Worm (Caenorhabditis elegans) whole organism, young adult: ENCODE data around the gene C25E10.17.

Source experiments
- B0336.3 ChIP-seq: fragments of 200-800 bp; sonication (Bioruptor generic); IDR thresholded peaks from 2 replicates; pipeline ENCODE4 v1.3.6; 2022; ENCODE audit warnings: missing genetic modification characterization, missing compliant biosample characterization
- C17E4.6 ChIP-seq: fragments of 200-800 bp; sonication (Bioruptor generic); IDR thresholded peaks from 2 replicates; pipeline ENCODE4 v1.3.6; 2022; ENCODE audit warnings: missing genetic modification reagents, missing genetic modification characterization, missing compliant biosample characterization
- F39B2.1 ChIP-seq: fragments of 200-800 bp; sonication (Bioruptor generic); IDR thresholded peaks from 2 replicates; pipeline ENCODE4 v1.3.6; 2022; ENCODE audit warnings: missing genetic modification reagents, missing genetic modification characterization, missing compliant biosample characterization
- F55B11.4 ChIP-seq: sonication (generic microtip); optimal IDR thresholded peaks from 2 replicates; lab custom pipeline; 2016; ENCODE audit warnings: missing compliant biosample characterization, missing genetic modification characterization, borderline replicate concordance; ENCODE audit not compliant: insufficient read depth
- F57C9.4 ChIP-seq: sonication (generic microtip); optimal IDR thresholded peaks from 2 replicates; lab custom pipeline; 2017; ENCODE audit warnings: mild to moderate bottlenecking, missing genetic modification characterization, missing compliant biosample characterization
- K11D2.4 ChIP-seq: fragments of 200-800 bp; sonication (Bioruptor generic); IDR thresholded peaks from 2 replicates; pipeline ENCODE4 v1.3.6; 2022; ENCODE audit warnings: missing genetic modification reagents, missing genetic modification characterization, missing compliant biosample characterization
- Y53G8AR.9 ChIP-seq: fragments of 200-800 bp; sonication (Bioruptor generic); conservative IDR thresholded peaks from 2 replicates; pipeline ENCODE4 v1.3.6; 2022; ENCODE audit warnings: missing genetic modification reagents, missing genetic modification characterization, missing compliant biosample characterization
- Y56A3A.18 ChIP-seq: fragments of 200-800 bp; sonication (Bioruptor generic); IDR thresholded peaks from 2 replicates; pipeline ENCODE4 v1.3.6; 2022; ENCODE audit warnings: missing genetic modification reagents, missing genetic modification characterization, missing compliant biosample characterization
- Y95B8A.8 ChIP-seq: fragments of 200-800 bp; sonication (Bioruptor generic); IDR thresholded peaks from 2 replicates; pipeline ENCODE4 v1.3.6; 2022; ENCODE audit warnings: missing genetic modification reagents, missing genetic modification characterization, missing compliant biosample characterization
- ama-1 ChIP-seq, 3 experiments: fragments of 150-350 bp in 1 of 3; sonication (generic microtip) in 2 of 3; optimal IDR thresholded peaks; 2 replicates each; lab custom pipeline; 2014 to 2018; ENCODE audit warnings: missing biosample characterization in 2 of 3, missing genetic modification characterization in 2 of 3, missing genetic modification reagents in 2 of 3
- aptf-2 ChIP-seq: fragments of 200-800 bp; sonication (Bioruptor generic); conservative IDR thresholded peaks from 2 replicates; pipeline ENCODE4 v1.3.6; 2022; ENCODE audit warnings: missing genetic modification reagents, missing genetic modification characterization, missing compliant biosample characterization
- attf-5 ChIP-seq: fragments of 200-800 bp; sonication (Bioruptor generic); optimal IDR thresholded peaks from 2 replicates; lab custom pipeline; 2018; ENCODE audit warnings: mild to moderate bottlenecking, missing genetic modification characterization, missing compliant biosample characterization
- bed-1 ChIP-seq: fragments of 200-800 bp; sonication (Bioruptor generic); IDR thresholded peaks from 2 replicates; pipeline ENCODE4 v1.3.6; 2022; ENCODE audit warnings: missing genetic modification reagents, missing genetic modification characterization, missing compliant biosample characterization
- cebp-1 ChIP-seq, 2 experiments: fragments of 200-800 bp in 1 of 2; sonication (Bioruptor generic) in 1 of 2; sonication (generic microtip) in 1 of 2; IDR thresholded peaks in 1 of 2; optimal IDR thresholded peaks in 1 of 2; 2 replicates each; pipeline versions ENCODE4 v1.3.6 to Lab custom; 2017 to 2022; ENCODE audit warnings: missing compliant biosample characterization in 2 of 2, missing genetic modification characterization in 2 of 2, mild to moderate bottlenecking in 1 of 2, missing genetic modification reagents in 1 of 2, moderate library complexity in 1 of 2
- ceh-27 ChIP-seq: fragments of 200-800 bp; sonication (Bioruptor generic); optimal IDR thresholded peaks from 2 replicates; lab custom pipeline; 2018; ENCODE audit warnings: mild to moderate bottlenecking, missing genetic modification characterization, moderate library complexity, missing compliant biosample characterization
- dpl-1 ChIP-seq: fragments of 150-350 bp; optimal IDR thresholded peaks from 2 replicates; lab custom pipeline; 2014; ENCODE audit warnings: missing biosample characterization, missing genetic modification reagents, missing genetic modification characterization
- egl-18 ChIP-seq: fragments of 200-800 bp; sonication (Bioruptor generic); IDR thresholded peaks from 2 replicates; pipeline ENCODE4 v1.3.6; 2022; ENCODE audit warnings: missing genetic modification reagents, missing genetic modification characterization, missing compliant biosample characterization
- egl-44 ChIP-seq: fragments of 200-800 bp; sonication (Bioruptor generic); IDR thresholded peaks from 2 replicates; pipeline ENCODE4 v1.3.6; 2022; ENCODE audit warnings: missing genetic modification reagents, missing genetic modification characterization, missing compliant biosample characterization
- egrh-3 ChIP-seq: fragments of 200-800 bp; sonication (Bioruptor generic); IDR thresholded peaks from 2 replicates; pipeline ENCODE4 v1.3.6; 2022; ENCODE audit warnings: missing genetic modification reagents, missing genetic modification characterization, missing compliant biosample characterization
- ets-4 ChIP-seq: fragments of 200-800 bp; sonication (Bioruptor generic); optimal IDR thresholded peaks from 2 replicates; lab custom pipeline; 2018; ENCODE audit warnings: mild to moderate bottlenecking, missing genetic modification characterization, missing compliant biosample characterization
- hsf-1 ChIP-seq: fragments of 200-800 bp; sonication (Bioruptor generic); IDR thresholded peaks from 2 replicates; pipeline ENCODE4 v1.3.6; 2022; ENCODE audit warnings: missing genetic modification reagents, missing genetic modification characterization, missing compliant biosample characterization
- lag-1 ChIP-seq: fragments of 200-800 bp; sonication (Bioruptor generic); IDR thresholded peaks from 2 replicates; pipeline ENCODE4 v1.3.6; 2022; ENCODE audit warnings: missing genetic modification reagents, missing genetic modification characterization, missing compliant biosample characterization
- lin-40 ChIP-seq: sonication (generic microtip); optimal IDR thresholded peaks from 2 replicates; lab custom pipeline; 2016; ENCODE audit warnings: missing genetic modification characterization, mild to moderate bottlenecking, missing compliant biosample characterization, missing genotype, missing genetic modification reagents
- lsl-1 ChIP-seq: fragments of 200-800 bp; sonication (Bioruptor generic); optimal IDR thresholded peaks from 2 replicates; lab custom pipeline; 2018; ENCODE audit warnings: mild to moderate bottlenecking, missing genetic modification characterization, moderate library complexity, missing compliant biosample characterization
- madf-10 ChIP-seq: sonication (generic microtip); optimal IDR thresholded peaks from 2 replicates; lab custom pipeline; 2016; ENCODE audit warnings: mild to moderate bottlenecking, missing genetic modification characterization, missing compliant biosample characterization
- madf-3 ChIP-seq: fragments of 200-800 bp; sonication (Bioruptor generic); IDR thresholded peaks from 2 replicates; pipeline ENCODE4 v1.3.6; 2022; ENCODE audit warnings: missing genetic modification reagents, missing genetic modification characterization, missing compliant biosample characterization
- madf-6 ChIP-seq: fragments of 200-800 bp; sonication (Bioruptor generic); IDR thresholded peaks from 2 replicates; pipeline ENCODE4 v1.3.6; 2022; ENCODE audit warnings: missing genetic modification reagents, missing genetic modification characterization, missing compliant biosample characterization
- mes-4 ChIP-seq: sonication (generic microtip); optimal IDR thresholded peaks from 2 replicates; lab custom pipeline; 2016; ENCODE audit warnings: missing genotype, missing genetic modification characterization, missing compliant biosample characterization
- mxl-1 ChIP-seq: sonication (generic microtip); optimal IDR thresholded peaks from 2 replicates; lab custom pipeline; 2016; ENCODE audit warnings: missing genetic modification characterization, missing compliant biosample characterization
- nfyb-1 ChIP-seq: fragments of 200-800 bp; sonication (Bioruptor generic); IDR thresholded peaks from 2 replicates; pipeline ENCODE4 v1.3.6; 2022; ENCODE audit warnings: missing genetic modification reagents, missing genetic modification characterization, missing compliant biosample characterization
- nhr-80 ChIP-seq: sonication (generic microtip); optimal IDR thresholded peaks from 2 replicates; lab custom pipeline; 2016; ENCODE audit warnings: missing genetic modification characterization, missing compliant biosample characterization
- pha-4 ChIP-seq: fragments of 150-350 bp; sonication (generic microtip); optimal IDR thresholded peaks from 2 replicates; lab custom pipeline; 2014; ENCODE audit warnings: missing biosample characterization, missing genetic modification reagents, missing genetic modification characterization
- repo-1 ChIP-seq: sonication (generic microtip); optimal IDR thresholded peaks from 2 replicates; lab custom pipeline; 2017; ENCODE audit warnings: mild to moderate bottlenecking, missing genetic modification characterization, missing compliant biosample characterization
- rpc-1 ChIP-seq, 2 experiments: fragments of 150-350 bp in 1 of 2; sonication (generic microtip) in 1 of 2; optimal IDR thresholded peaks; 2 replicates each; lab custom pipeline; 2014 to 2018; ENCODE audit warnings: missing biosample characterization in 1 of 2, missing genetic modification characterization in 1 of 2, missing genetic modification reagents in 1 of 2, missing genotype in 1 of 2
- sdz-38 ChIP-seq: sonication (generic microtip); optimal IDR thresholded peaks from 2 replicates; lab custom pipeline; 2016; ENCODE audit warnings: missing genotype, missing genetic modification characterization, missing compliant biosample characterization
- snpc-1.3 ChIP-seq: sonication (generic microtip); optimal IDR thresholded peaks from 2 replicates; lab custom pipeline; 2017; ENCODE audit warnings: missing genetic modification characterization, mild to moderate bottlenecking, missing compliant biosample characterization, antibody characterized with exemption, moderate library complexity, missing genotype, missing genetic modification reagents; ENCODE audit not compliant: insufficient read depth
- sptf-2 ChIP-seq: fragments of 200-800 bp; sonication (Bioruptor generic); optimal IDR thresholded peaks from 2 replicates; lab custom pipeline; 2018; ENCODE audit warnings: mild to moderate bottlenecking, missing genetic modification characterization, missing compliant biosample characterization
- tbp1 ChIP-seq: fragments of 200-800 bp; sonication (Bioruptor generic); optimal IDR thresholded peaks from 2 replicates; lab custom pipeline; 2018; ENCODE audit warnings: mild to moderate bottlenecking, missing genetic modification characterization, missing compliant biosample characterization
- zim-3 ChIP-seq: sonication (generic microtip); optimal IDR thresholded peaks from 2 replicates; lab custom pipeline; 2017; ENCODE audit warnings: mild to moderate bottlenecking, missing genetic modification characterization, moderate library complexity, missing compliant biosample characterization
- ztf-22 ChIP-seq: fragments of 200-800 bp; sonication (Bioruptor generic); optimal IDR thresholded peaks from 2 replicates; lab custom pipeline; 2018; ENCODE audit warnings: mild to moderate bottlenecking, missing genetic modification characterization, moderate library complexity, missing compliant biosample characterization
- ztf-25 ChIP-seq: fragments of 200-800 bp; sonication (Bioruptor generic); IDR thresholded peaks from 2 replicates; pipeline ENCODE4 v1.3.6; 2022; ENCODE audit warnings: missing genetic modification reagents, missing genetic modification characterization, missing compliant biosample characterization
- ztf-26 ChIP-seq: sonication (generic microtip); optimal IDR thresholded peaks from 2 replicates; lab custom pipeline; 2017; ENCODE audit warnings: missing genetic modification characterization, missing compliant biosample characterization
- ztf-3 ChIP-seq: fragments of 200-800 bp; sonication (Bioruptor generic); optimal IDR thresholded peaks from 2 replicates; lab custom pipeline; 2018; ENCODE audit warnings: mild to moderate bottlenecking, missing genetic modification characterization, missing compliant biosample characterization

The C25E10.17 gene

DNA sequence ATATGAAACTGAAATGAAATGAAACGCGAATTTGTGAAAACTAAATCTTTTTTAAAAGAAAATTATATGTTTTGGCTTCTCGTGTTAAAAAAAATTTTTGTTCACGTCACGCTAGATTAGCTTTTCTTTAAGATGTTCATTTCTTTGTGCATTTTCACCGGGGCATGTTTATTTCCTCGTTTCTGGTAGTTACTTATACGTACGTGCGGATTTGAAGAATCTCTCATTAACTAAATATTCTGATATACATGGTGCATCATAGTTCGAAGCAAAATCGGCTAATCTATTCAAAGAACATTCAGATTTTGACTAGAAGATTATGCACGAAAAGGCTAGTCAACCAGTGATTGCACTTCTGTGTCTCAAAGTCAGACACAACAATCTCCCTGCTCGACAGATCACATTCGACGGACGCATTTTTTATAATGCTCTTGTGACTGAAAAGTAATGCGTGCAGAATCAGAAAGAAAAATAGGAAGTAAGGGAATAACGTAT is at the start of gene C25E10.17:
Gene C25E10.17 (minus strand): TSS at position 51 of the 495 bp plus-strand sequence.
- TF ChIP-seq repo-1 (tag; lab: Kevin White, UChicago) (no peak), mes-4 (tag; lab: Kevin White, UChicago) (no peak), F55B11.4 (tag; lab: Kevin White, UChicago) (no peak), lin-40 (tag; lab: Kevin White, UChicago) (no peak), C17E4.6 (GFP tag; lab: Robert Waterston, UW) (no peak), Y95B8A.8 (no peak), Y56A3A.18 (no peak), tbp1 (GFP tag; lab: Kevin White, UChicago) (no peak), egrh-3 (GFP tag; lab: Robert Waterston, UW) (no peak), attf-5 (GFP tag; lab: Kevin White, UChicago) (no peak), ztf-25 (no peak), bed-1 (no peak), dpl-1 (GFP tag; lab: Kevin White, UChicago) (no peak), madf-3 (no peak), aptf-2 (no peak), B0336.3 (GFP tag; lab: Robert Waterston, UW) (no peak), sdz-38 (no peak), egl-18 (no peak)
- TF ChIP-seq, all 124 proteins: peak for 0

DNA sequence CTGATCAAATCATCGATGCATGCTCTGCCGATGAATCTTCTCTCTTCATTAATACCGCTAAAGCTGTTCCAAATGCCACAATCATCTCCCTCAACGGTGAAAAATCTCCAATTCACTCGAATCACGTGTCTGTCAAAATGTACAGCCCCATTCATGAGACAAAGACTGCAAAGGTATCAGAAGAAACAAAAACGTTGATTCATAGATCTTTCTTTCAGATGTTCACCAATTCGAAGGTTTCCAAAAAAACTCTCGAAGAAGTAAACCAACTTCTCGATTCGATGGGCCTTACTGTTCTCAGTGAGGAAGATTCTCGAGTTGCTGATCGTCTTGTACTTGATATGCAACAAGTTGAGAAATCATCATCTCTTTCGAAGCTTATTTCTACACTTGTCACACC is 49.3 kb upstream of the C25E10.17 start:
- TF ChIP-seq B0336.3 (GFP tag; lab: Robert Waterston, UW) (peak; percentile 12; the same call in 1 of the 2 replicates), mxl-1 (no peak), lsl-1 (GFP tag; lab: Kevin White, UChicago) (no peak), nfyb-1 (GFP tag; lab: Robert Waterston, UW) (peak; percentile 23; the same call in 1 of the 2 replicates), lag-1 (GFP tag; lab: Robert Waterston, UW) (no peak), ama-1 (optimal IDR thresholded peaks at IDR 0.05; lab: Kevin White, UChicago) (peak; percentile 61), ama-1 (GFP tag; optimal IDR thresholded peaks at IDR 0.05; lab: Kevin White, UChicago) (no peak), ztf-3 (GFP tag; lab: Kevin White, UChicago) (no peak), pha-4 (no peak), sptf-2 (no peak), madf-3 (0 out of 2 replicates have a peak, but pooled peaks have one; percentile 38), Y53G8AR.9 (GFP tag; lab: Robert Waterston, UW) (0 out of 2 replicates have a peak, but pooled peaks have one; percentile 10)

DNA sequence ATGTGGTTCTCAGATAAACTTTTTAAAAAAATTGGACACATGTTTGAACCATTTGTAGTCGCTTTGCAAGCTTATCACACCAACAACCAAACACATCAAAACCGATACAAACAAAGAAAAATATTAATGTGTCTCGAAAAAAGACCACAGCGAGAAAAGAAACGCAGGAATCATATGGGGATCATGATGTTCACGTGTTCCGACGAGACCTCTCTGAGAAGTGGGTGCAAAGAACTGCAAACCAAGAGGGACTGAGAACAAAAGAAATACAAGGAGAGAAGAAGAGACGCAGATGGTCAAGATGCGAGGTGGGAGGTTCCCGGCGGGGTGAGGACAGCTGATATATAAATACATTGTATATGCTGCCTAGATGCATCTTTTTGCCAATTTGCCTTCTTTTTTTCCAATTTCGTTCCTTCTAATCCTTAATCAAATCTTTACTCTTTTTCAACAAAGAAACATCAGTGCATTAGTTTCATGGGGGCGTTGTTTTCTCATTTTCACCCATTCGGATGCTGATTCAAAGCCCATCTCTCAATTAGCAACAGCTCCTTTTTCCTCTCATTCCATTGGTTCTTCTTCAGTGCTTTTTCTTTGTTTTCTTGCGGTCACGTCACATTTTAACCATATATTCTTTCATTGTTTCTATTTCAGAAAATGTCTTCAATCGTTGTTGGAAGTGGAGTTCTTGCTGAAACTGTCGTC is 48.4 kb upstream of the C25E10.17 start, which contains the start of gene F21C10.10:
Gene F21C10.10 (plus strand): TSS at position 655 of the 705 bp plus-strand sequence.
- peak; percentile 59; the same call in 1 of the 2 replicates for TF ChIP-seq B0336.3 (GFP tag; lab: Robert Waterston, UW)
- TF ChIP-seq snpc-1.3 (tag; lab: Kevin White, UChicago), result no peak
- TF ChIP-seq ztf-26, result peak; percentile 87
- TF ChIP-seq madf-6 (GFP tag; lab: Robert Waterston, UW), result no peak
- TF ChIP-seq F57C9.4 (tag; lab: Kevin White, UChicago), result no peak
- no peak for TF ChIP-seq egrh-3 (GFP tag; lab: Robert Waterston, UW)
- no peak for TF ChIP-seq cebp-1 (GFP tag; IDR thresholded peaks at IDR 0.05; lab: Robert Waterston, UW)
- peak; percentile 81 for TF ChIP-seq cebp-1 (tag; optimal IDR thresholded peaks at IDR 0.05; lab: Kevin White, UChicago)
- peak; percentile 62; the same call in 1 of the 2 replicates for TF ChIP-seq hsf-1
- TF ChIP-seq nhr-80 (tag; lab: Kevin White, UChicago), result peak; percentile 81
- peak; percentile 60 for TF ChIP-seq ztf-22 (GFP tag; lab: Kevin White, UChicago)
- TF ChIP-seq madf-10 (tag; lab: Kevin White, UChicago), result peak; percentile 72
- TF ChIP-seq Y53G8AR.9 (GFP tag; lab: Robert Waterston, UW), result peak; percentile 38; the same call in 1 of the 2 replicates
- TF ChIP-seq nfyb-1 (GFP tag; lab: Robert Waterston, UW), result peak; percentile 75
- TF ChIP-seq ets-4 (GFP tag; lab: Kevin White, UChicago), result no peak
- peak; percentile 80 for TF ChIP-seq K11D2.4 (GFP tag; lab: Robert Waterston, UW)
- no peak for TF ChIP-seq zim-3 (tag; lab: Kevin White, UChicago)
- TF ChIP-seq egl-18, result no peak
- TF ChIP-seq F39B2.1 (GFP tag; lab: Robert Waterston, UW), result no peak
- TF ChIP-seq rpc-1 (optimal IDR thresholded peaks at IDR 0.05; lab: Kevin White, UChicago), result no peak
- no peak for TF ChIP-seq rpc-1 (tag; optimal IDR thresholded peaks at IDR 0.05; lab: Kevin White, UChicago)
- peak; percentile 42; the same call in 1 of the 2 replicates for TF ChIP-seq egl-44 (GFP tag; lab: Robert Waterston, UW)
- no peak for TF ChIP-seq Y95B8A.8
- peak; percentile 80 for TF ChIP-seq ceh-27 (GFP tag; lab: Kevin White, UChicago)
